Fruit fly (Drosophila melanogaster): ENCODE data around the gene sqd.
A peak's percentile ranks its signal among the peaks of the same experiment; 100 is the strongest.

Gene sqd

dm6 chr3R:13600539-13600938 is 45.6 kb downstream of the sqd start (continued):
- TF ChIP-seq Ptx1 (GFP tag; IDR thresholded peaks at IDR 0.05) (peak; percentile 30; the same call in 1 of the 2 replicates), caup (GFP tag; optimal IDR thresholded peaks at IDR 0.05; ENCODE audit: severe bottlenecking) (peak; percentile 1), phol (tag; optimal IDR thresholded peaks at IDR 0.05) (no peak), CG10431 (GFP tag; optimal IDR thresholded peaks at IDR 0.05) (no peak), Abd-B (GFP tag; optimal IDR thresholded peaks at IDR 0.05) (no peak), lov (optimal IDR thresholded peaks at IDR 0.05) (no peak), lov (GFP tag; IDR thresholded peaks at IDR 0.05) (no peak), Side (GFP tag; optimal IDR thresholded peaks at IDR 0.05) (no peak), grau (tag; optimal IDR thresholded peaks at IDR 0.05) (peak; percentile 42), Dip3 (GFP tag; optimal IDR thresholded peaks at IDR 0.05) (no peak), CG15479 (GFP tag; optimal IDR thresholded peaks at IDR 0.05) (no peak), CG6683 (GFP tag; optimal IDR thresholded peaks at IDR 0.05) (no peak), CG12659 (GFP tag; optimal IDR thresholded peaks at IDR 0.05) (peak; percentile 2), ase (GFP tag; IDR thresholded peaks at IDR 0.05) (no peak), CG2120 (GFP tag; optimal IDR thresholded peaks at IDR 0.05) (peak; percentile 47), btn (GFP tag; optimal IDR thresholded peaks at IDR 0.05) (no peak), Hsf (GFP tag; optimal IDR thresholded peaks at IDR 0.05) (no peak), CG6791 (GFP tag; IDR thresholded peaks at IDR 0.05; ENCODE audit: partially characterized antibody) (no peak), CG3281 (GFP tag; optimal IDR thresholded peaks at IDR 0.05) (peak; percentile 48), chinmo (GFP tag; IDR thresholded peaks at IDR 0.05; ENCODE audit: partially characterized antibody) (no peak), CG9797 (GFP tag; optimal IDR thresholded peaks at IDR 0.05) (no peak), zf30C (GFP tag; optimal IDR thresholded peaks at IDR 0.05) (no peak), Fer1 (GFP tag; optimal IDR thresholded peaks at IDR 0.05) (peak; percentile 68), CG17186 (GFP tag; optimal IDR thresholded peaks at IDR 0.05) (no peak), HLH3B (GFP tag; IDR thresholded peaks at IDR 0.05) (0 out of 2 replicates have a peak, but pooled peaks have one; percentile 24), CG30403 (GFP tag; optimal IDR thresholded peaks at IDR 0.05) (peak; percentile 23), Ets65A (GFP tag) (peak; percentile 75), mam (GFP tag; optimal IDR thresholded peaks at IDR 0.05) (peak; percentile 2), CG18599 (GFP tag; optimal IDR thresholded peaks at IDR 0.05) (peak; percentile 65), prd (optimal IDR thresholded peaks at IDR 0.05) (no peak), prd (GFP tag; IDR thresholded peaks at IDR 0.05) (peak; percentile 37; the same call in 1 of the 3 replicates), CG15696 (tag; optimal IDR thresholded peaks at IDR 0.05) (no peak), PHDP (tag; optimal IDR thresholded peaks at IDR 0.05) (peak; percentile 41), dan (GFP tag; IDR thresholded peaks at IDR 0.05) (no peak), CG14014 (GFP tag; IDR thresholded peaks at IDR 0.05) (no peak), CG7839 (tag; optimal IDR thresholded peaks at IDR 0.05) (peak; percentile 40)

DNA sequence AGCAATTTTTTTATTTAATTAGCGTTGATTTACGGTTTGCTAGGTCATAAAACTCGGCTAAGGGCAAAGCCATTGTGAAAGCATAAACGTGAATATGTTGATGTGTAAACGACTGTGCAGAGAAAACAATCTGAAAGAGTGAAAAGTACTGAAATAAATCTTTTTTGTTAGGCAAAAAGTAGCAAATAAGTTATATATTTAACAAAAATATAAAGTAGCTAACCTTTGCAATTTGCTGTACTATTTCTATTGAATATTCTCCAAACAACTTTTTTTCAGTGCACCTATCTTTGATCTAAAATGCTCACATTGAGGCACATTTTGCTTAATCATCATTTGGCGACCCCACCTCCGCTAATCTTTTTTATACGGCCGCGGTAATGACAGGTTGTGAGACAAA is 49.7 kb downstream of the sqd start:
- peak; percentile 41; the same call in 1 of the 2 replicates for TF ChIP-seq sob (GFP tag; IDR thresholded peaks at IDR 0.05)
- TF ChIP-seq Fer3 (tag; optimal IDR thresholded peaks at IDR 0.05), result peak; percentile 2
- TF ChIP-seq Xbp1 (GFP tag; optimal IDR thresholded peaks at IDR 0.05), result no peak
- TF ChIP-seq slbo (GFP tag; IDR thresholded peaks at IDR 0.05), result peak; percentile 44
- peak; percentile 40 for TF ChIP-seq CG18599 (GFP tag; optimal IDR thresholded peaks at IDR 0.05)
- peak; percentile 38 for TF ChIP-seq Ets65A (GFP tag)
- no peak for TF ChIP-seq ham (GFP tag; IDR thresholded peaks at IDR 0.05)
- TF ChIP-seq gt (GFP tag; IDR thresholded peaks at IDR 0.05), result no peak
- 0 out of 3 replicates have a peak, but pooled peaks have one; percentile 13 for TF ChIP-seq CG11560 (tag; IDR thresholded peaks at IDR 0.05)
- peak; percentile 50; the same call in 2 of the 3 replicates for TF ChIP-seq row (GFP tag; IDR thresholded peaks at IDR 0.05)
- peak; percentile 22 for TF ChIP-seq cwo (GFP tag; optimal IDR thresholded peaks at IDR 0.05)
- TF ChIP-seq dpn (GFP tag; optimal IDR thresholded peaks at IDR 0.05), result no peak
- TF ChIP-seq sisA (GFP tag; IDR thresholded peaks at IDR 0.05), result 0 out of 2 replicates have a peak, but pooled peaks have one; percentile 12
- TF ChIP-seq CTCF (GFP tag; optimal IDR thresholded peaks at IDR 0.05), result no peak
- peak; percentile 48; the same call in 2 of the 3 replicates for TF ChIP-seq tgo (GFP tag; IDR thresholded peaks at IDR 0.05)
- TF ChIP-seq CG3281 (GFP tag; optimal IDR thresholded peaks at IDR 0.05), result peak; percentile 14
- TF ChIP-seq ara (GFP tag; IDR thresholded peaks at IDR 0.05), result no peak
- TF ChIP-seq Meics (GFP tag; optimal IDR thresholded peaks at IDR 0.05), result peak; percentile 34
- no peak for TF ChIP-seq Trl (optimal IDR thresholded peaks at IDR 0.05)
- no peak for TF ChIP-seq Trl (GFP tag; optimal IDR thresholded peaks at IDR 0.05)
- peak; percentile 46 for TF ChIP-seq CG2678 (tag; optimal IDR thresholded peaks at IDR 0.05)
